Worm (Caenorhabditis elegans) whole organism, mixed stage, embryonic: ENCODE data around the gene gst-44.

Source experiments
- bed-3 ChIP-seq: fragments of 200-800 bp; sonication (Bioruptor generic); optimal IDR thresholded peaks from 3 replicates; lab custom pipeline; 2018; ENCODE audit warnings: mild to moderate bottlenecking, missing genetic modification characterization, moderate library complexity, missing compliant biosample characterization
- blmp-1 ChIP-seq: fragments of 150-350 bp; optimal IDR thresholded peaks from 2 replicates; lab custom pipeline; 2014; ENCODE audit warnings: missing biosample characterization, missing genetic modification characterization
- ceh-39 ChIP-seq: fragments of 150-350 bp; optimal IDR thresholded peaks from 2 replicates; lab custom pipeline; 2014; ENCODE audit warnings: missing biosample characterization, missing genetic modification characterization
- ceh-43 ChIP-seq: fragments of 200-800 bp; sonication (Bioruptor generic); optimal IDR thresholded peaks from 2 replicates; lab custom pipeline; 2018; ENCODE audit warnings: mild to moderate bottlenecking, missing genetic modification characterization, moderate library complexity, missing compliant biosample characterization
- ceh-83 ChIP-seq: fragments of 200-800 bp; sonication (Bioruptor generic); optimal IDR thresholded peaks from 2 replicates; lab custom pipeline; 2018; ENCODE audit warnings: mild to moderate bottlenecking, missing genetic modification characterization, missing compliant biosample characterization
- ces-1 ChIP-seq: fragments of 150-350 bp; optimal IDR thresholded peaks from 2 replicates; lab custom pipeline; 2014; ENCODE audit warnings: missing biosample characterization, missing genetic modification reagents, missing genetic modification characterization
- cnd-1 ChIP-seq: fragments of 200-800 bp; sonication (Bioruptor generic); optimal IDR thresholded peaks from 2 replicates; lab custom pipeline; 2018; ENCODE audit warnings: mild to moderate bottlenecking, missing genetic modification characterization, missing compliant biosample characterization
- drap-1 ChIP-seq: fragments of 200-800 bp; sonication (Bioruptor generic); optimal IDR thresholded peaks from 3 replicates; lab custom pipeline; 2018; ENCODE audit warnings: mild to moderate bottlenecking, missing genetic modification characterization, missing compliant biosample characterization
- elt-1 ChIP-seq: sonication (generic microtip); optimal IDR thresholded peaks from 2 replicates; lab custom pipeline; 2017; ENCODE audit warnings: missing genetic modification characterization, mild to moderate bottlenecking, missing compliant biosample characterization, antibody characterized with exemption, moderate library complexity, borderline replicate concordance; ENCODE audit not compliant: insufficient read depth
- elt-3 ChIP-seq: fragments of 150-350 bp; optimal IDR thresholded peaks from 2 replicates; lab custom pipeline; 2014; ENCODE audit warnings: missing biosample characterization, missing genetic modification characterization
- flh-1 ChIP-seq: fragments of 200-800 bp; sonication (Bioruptor generic); optimal IDR thresholded peaks from 2 replicates; lab custom pipeline; 2018; ENCODE audit warnings: mild to moderate bottlenecking, missing genetic modification characterization, moderate library complexity, missing compliant biosample characterization
- ham-2 ChIP-seq: fragments of 200-800 bp; sonication (Bioruptor generic); optimal IDR thresholded peaks from 2 replicates; lab custom pipeline; 2018; ENCODE audit warnings: mild to moderate bottlenecking, missing genetic modification characterization, missing compliant biosample characterization
- hlh-1 ChIP-seq: fragments of 150-350 bp; optimal IDR thresholded peaks from 2 replicates; lab custom pipeline; 2014; ENCODE audit warnings: missing biosample characterization, missing genetic modification reagents, missing genetic modification characterization
- lin-13 ChIP-seq: fragments of 150-350 bp; optimal IDR thresholded peaks from 2 replicates; lab custom pipeline; 2014; ENCODE audit warnings: missing biosample characterization, missing genetic modification characterization
- lin-32 ChIP-seq: fragments of 200-800 bp; sonication (Bioruptor generic); optimal IDR thresholded peaks from 2 replicates; lab custom pipeline; 2018; ENCODE audit warnings: mild to moderate bottlenecking, missing genetic modification characterization, missing compliant biosample characterization
- lsy-2 ChIP-seq: fragments of 150-350 bp; optimal IDR thresholded peaks from 2 replicates; lab custom pipeline; 2014; ENCODE audit warnings: missing biosample characterization, missing genetic modification characterization
- mab-5 ChIP-seq: fragments of 150-350 bp; optimal IDR thresholded peaks from 2 replicates; lab custom pipeline; 2014; ENCODE audit warnings: missing biosample characterization, missing genetic modification characterization
- mep-1 ChIP-seq: fragments of 150-350 bp; optimal IDR thresholded peaks from 2 replicates; lab custom pipeline; 2017; ENCODE audit warnings: missing biosample characterization, missing genetic modification reagents, missing genetic modification characterization, inconsistent platforms
- mls-2 ChIP-seq: sonication (generic microtip); optimal IDR thresholded peaks from 2 replicates; lab custom pipeline; 2016; ENCODE audit warnings: mild to moderate bottlenecking, missing genetic modification characterization, moderate library complexity, missing compliant biosample characterization
- nhr-12 ChIP-seq: fragments of 150-350 bp; optimal IDR thresholded peaks from 2 replicates; lab custom pipeline; 2014; ENCODE audit warnings: missing biosample characterization, missing genetic modification characterization
- nhr-2 ChIP-seq: fragments of 150-350 bp; optimal IDR thresholded peaks from 2 replicates; lab custom pipeline; 2014; ENCODE audit warnings: missing biosample characterization, missing genetic modification characterization
- nhr-237 ChIP-seq: fragments of 150-350 bp; optimal IDR thresholded peaks from 2 replicates; lab custom pipeline; 2014; ENCODE audit warnings: missing biosample characterization, missing genetic modification characterization
- nhr-28 ChIP-seq: fragments of 150-350 bp; optimal IDR thresholded peaks from 2 replicates; lab custom pipeline; 2014; ENCODE audit warnings: missing biosample characterization, missing genetic modification characterization
- nhr-76 ChIP-seq: sonication (generic microtip); optimal IDR thresholded peaks from 2 replicates; lab custom pipeline; 2017; ENCODE audit warnings: missing biosample characterization, missing genetic modification characterization
- pha-4 ChIP-seq: fragments of 150-350 bp; optimal IDR thresholded peaks from 2 replicates; lab custom pipeline; 2018; ENCODE audit warnings: missing biosample characterization, missing genetic modification reagents, missing genetic modification characterization
- sem-2 ChIP-seq: fragments of 200-800 bp; sonication (Bioruptor generic); optimal IDR thresholded peaks from 2 replicates; lab custom pipeline; 2018; ENCODE audit warnings: mild to moderate bottlenecking, missing genetic modification characterization, missing compliant biosample characterization
- snpc-4 ChIP-seq: fragments of 150-350 bp; optimal IDR thresholded peaks from 2 replicates; lab custom pipeline; 2014; ENCODE audit warnings: missing biosample characterization, missing genetic modification characterization
- sptf-1 ChIP-seq: sonication (generic microtip); optimal IDR thresholded peaks from 2 replicates; lab custom pipeline; 2017; ENCODE audit warnings: mild to moderate bottlenecking, missing genetic modification characterization, moderate library complexity, missing compliant biosample characterization
- tbx-8 ChIP-seq: fragments of 200-800 bp; sonication (Bioruptor generic); optimal IDR thresholded peaks from 2 replicates; lab custom pipeline; 2018; ENCODE audit warnings: mild to moderate bottlenecking, missing genetic modification characterization, moderate library complexity, missing compliant biosample characterization
- unc-120 ChIP-seq: sonication (generic microtip); optimal IDR thresholded peaks from 2 replicates; lab custom pipeline; 2017; ENCODE audit warnings: missing genetic modification characterization, missing compliant biosample characterization; ENCODE audit not compliant: poor library complexity, severe bottlenecking
- unc-39 ChIP-seq: fragments of 150-350 bp; optimal IDR thresholded peaks from 2 replicates; lab custom pipeline; 2014; ENCODE audit warnings: missing biosample characterization, missing genetic modification characterization
- unc-62 ChIP-seq: fragments of 150-350 bp; optimal IDR thresholded peaks from 2 replicates; lab custom pipeline; 2014; ENCODE audit warnings: missing biosample characterization, missing genetic modification reagents, missing genetic modification characterization
- zip-8 ChIP-seq: fragments of 150-350 bp; optimal IDR thresholded peaks from 2 replicates; lab custom pipeline; 2014; ENCODE audit warnings: missing biosample characterization, missing genetic modification characterization
- ztf-11 ChIP-seq: fragments of 150-350 bp; optimal IDR thresholded peaks from 2 replicates; lab custom pipeline; 2014; ENCODE audit warnings: missing biosample characterization, missing genetic modification characterization

gst-44 gene

ce11 chrV:16417014-16417413, 26.3 kb downstream of the gst-44 start, which contains the start of gene str-55:
TSS of gene str-55 (minus strand) at chrV:16417114.
- TF ChIP-seq elt-1 (tag; lab: Kevin White, UChicago) (no peak), lin-32 (GFP tag; lab: Kevin White, UChicago) (no peak), tbx-8 (GFP tag; lab: Kevin White, UChicago) (no peak), sem-2 (GFP tag; lab: Kevin White, UChicago) (no peak), nhr-12 (tag; lab: Kevin White, UChicago) (no peak), ces-1 (GFP tag; lab: Kevin White, UChicago) (no peak), lsy-2 (tag; lab: Kevin White, UChicago) (no peak), unc-62 (GFP tag; lab: Kevin White, UChicago) (no peak), lin-13 (tag; lab: Kevin White, UChicago) (no peak), drap-1 (GFP tag; lab: Kevin White, UChicago) (no peak), unc-120 (tag; lab: Kevin White, UChicago) (no peak), nhr-237 (tag; lab: Kevin White, UChicago) (no peak), hlh-1 (tag; lab: Kevin White, UChicago) (no peak), bed-3 (GFP tag; lab: Kevin White, UChicago) (no peak), elt-3 (tag; lab: Kevin White, UChicago) (no peak), nhr-2 (tag; lab: Kevin White, UChicago) (no peak), flh-1 (no peak), unc-39 (no peak), ztf-11 (no peak), sptf-1 (tag; lab: Kevin White, UChicago) (no peak)

- no peak for TF ChIP-seq unc-62 (GFP tag; lab: Kevin White, UChicago)
- TF ChIP-seq snpc-4, result no peak
- no peak for TF ChIP-seq sptf-1 (tag; lab: Kevin White, UChicago)
- TF ChIP-seq mab-5 (tag; lab: Kevin White, UChicago), result no peak
- no peak for TF ChIP-seq hlh-1 (tag; lab: Kevin White, UChicago)
- TF ChIP-seq mep-1 (tag; lab: Kevin White, UChicago), result no peak
- TF ChIP-seq flh-1, result no peak
- no peak for TF ChIP-seq blmp-1 (tag; lab: Kevin White, UChicago)
- no peak for TF ChIP-seq elt-1 (tag; lab: Kevin White, UChicago)
- TF ChIP-seq ztf-11, result no peak
- TF ChIP-seq ceh-83 (GFP tag; lab: Kevin White, UChicago), result no peak
- TF ChIP-seq drap-1 (GFP tag; lab: Kevin White, UChicago), result no peak
- TF ChIP-seq mls-2 (tag; lab: Kevin White, UChicago), result no peak
- no peak for TF ChIP-seq lin-13 (tag; lab: Kevin White, UChicago)
- no peak for TF ChIP-seq tbx-8 (GFP tag; lab: Kevin White, UChicago)
Observed at ce11 chrV:16419769-16420168, 29.1 kb downstream of the gst-44 start, which contains the start of gene F26D2.16. TSS of gene F26D2.16 (minus strand) at chrV:16419869.

ce11 chrV:16420696-16421095, 30.0 kb downstream of the gst-44 start, which contains the start of gene srw-48:
TSS of gene srw-48 (plus strand) at chrV:16420996.
- TF ChIP-seq ceh-43 (GFP tag; lab: Kevin White, UChicago), result no peak
- TF ChIP-seq cnd-1 (tag; lab: Kevin White, UChicago), result no peak
- TF ChIP-seq zip-8, result no peak
- no peak for TF ChIP-seq snpc-4
- TF ChIP-seq ceh-39 (tag; lab: Kevin White, UChicago), result no peak
- TF ChIP-seq sem-2 (GFP tag; lab: Kevin White, UChicago), result no peak
- no peak for TF ChIP-seq ces-1 (GFP tag; lab: Kevin White, UChicago)
- TF ChIP-seq elt-1 (tag; lab: Kevin White, UChicago), result no peak
- TF ChIP-seq unc-120 (tag; lab: Kevin White, UChicago), result no peak
- TF ChIP-seq ztf-11, result no peak
- no peak for TF ChIP-seq pha-4
- TF ChIP-seq drap-1 (GFP tag; lab: Kevin White, UChicago), result no peak
- no peak for TF ChIP-seq bed-3 (GFP tag; lab: Kevin White, UChicago)
- TF ChIP-seq nhr-76 (tag; lab: Kevin White, UChicago), result no peak
- no peak for TF ChIP-seq unc-62 (GFP tag; lab: Kevin White, UChicago)
- TF ChIP-seq mab-5 (tag; lab: Kevin White, UChicago), result no peak
- no peak for TF ChIP-seq mls-2 (tag; lab: Kevin White, UChicago)
- no peak for TF ChIP-seq lin-13 (tag; lab: Kevin White, UChicago)

- TF ChIP-seq mls-2 (tag; lab: Kevin White, UChicago), result no peak
- TF ChIP-seq nhr-28 (tag; lab: Kevin White, UChicago), result no peak
- no peak for TF ChIP-seq ham-2 (GFP tag; lab: Kevin White, UChicago)
- no peak for TF ChIP-seq elt-3 (tag; lab: Kevin White, UChicago)
- TF ChIP-seq blmp-1 (tag; lab: Kevin White, UChicago), result no peak
- TF ChIP-seq snpc-4, result no peak
- no peak for TF ChIP-seq mep-1 (tag; lab: Kevin White, UChicago)
- no peak for TF ChIP-seq flh-1
- TF ChIP-seq ztf-11, result no peak
- no peak for TF ChIP-seq zip-8
- TF ChIP-seq sptf-1 (tag; lab: Kevin White, UChicago), result no peak
- no peak for TF ChIP-seq hlh-1 (tag; lab: Kevin White, UChicago)
- TF ChIP-seq unc-39, result no peak
- no peak for TF ChIP-seq nhr-2 (tag; lab: Kevin White, UChicago)
- no peak for TF ChIP-seq lsy-2 (tag; lab: Kevin White, UChicago)
- TF ChIP-seq lin-13 (tag; lab: Kevin White, UChicago), result no peak
- no peak for TF ChIP-seq pha-4
- no peak for TF ChIP-seq sem-2 (GFP tag; lab: Kevin White, UChicago)
- TF ChIP-seq, all 35 proteins: peak for 0
Observed at ce11 chrV:16424428-16424827, 33.7 kb downstream of the gst-44 start, which contains the start of gene srw-29. TSS of gene srw-29 (minus strand) at chrV:16424528.
